Worm (Caenorhabditis elegans): ENCODE results near the gene samp-1.

DNA sequence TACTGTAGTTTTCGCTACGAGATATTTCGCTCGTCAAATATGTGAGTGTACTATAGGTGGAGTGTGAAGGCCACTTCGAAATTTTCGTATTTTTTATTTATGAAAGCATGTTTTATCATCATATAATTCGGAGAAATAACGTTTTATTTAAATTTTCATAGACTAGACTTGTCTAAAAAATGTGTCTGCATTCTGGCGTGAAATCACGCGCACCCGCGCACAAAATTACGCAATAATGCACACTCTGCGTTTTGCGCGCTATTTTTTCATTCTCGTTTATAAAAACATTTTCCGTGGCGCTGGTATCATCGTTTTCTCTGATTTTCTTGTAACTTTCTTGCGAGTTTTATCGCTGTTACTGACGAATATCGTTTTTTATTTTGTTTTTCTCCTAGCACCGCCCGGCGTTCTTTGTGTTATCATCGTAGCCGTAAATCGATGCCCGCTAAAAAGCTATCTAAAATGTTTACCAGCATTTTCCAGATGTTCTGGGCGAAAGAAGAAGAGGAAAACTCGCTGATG, 5.4 kb upstream of the samp-1 start, which contains the start of gene saps-1:
- TF ChIP-seq nhr-237 (tag; optimal IDR thresholded peaks at IDR 0.05) (no peak), tbx-2 (tag; optimal IDR thresholded peaks at IDR 0.05) (no peak), aly-2 (tag; optimal IDR thresholded peaks at IDR 0.05) (no peak), elt-2 (tag; optimal IDR thresholded peaks at IDR 0.05) (peak; percentile 6), unc-62 (GFP tag; optimal IDR thresholded peaks at IDR 0.05) (no peak)
